Worm (Caenorhabditis elegans): ENCODE measurements around the gene lys-4.

ce11 chrIV:11578492-11578891 lies 44.5 kb downstream of the lys-4 start, which contains the start of gene rib-1:
- TF ChIP-seq tbx-37 (GFP tag; conservative IDR thresholded peaks at IDR 0.05) = no peak
- TF ChIP-seq ets-7 (tag; optimal IDR thresholded peaks at IDR 0.05) = no peak
- no peak for TF ChIP-seq flt-1 (GFP tag; IDR thresholded peaks at IDR 0.05)
- no peak for TF ChIP-seq hmg-4 (GFP tag; optimal IDR thresholded peaks at IDR 0.05)
- TF ChIP-seq ama-1 (optimal IDR thresholded peaks at IDR 0.05) = no peak
- no peak for TF ChIP-seq hnd-1 (tag; optimal IDR thresholded peaks at IDR 0.05)
- no peak for TF ChIP-seq tra-4 (tag; optimal IDR thresholded peaks at IDR 0.05)
- no peak for TF ChIP-seq hmbx-1 (tag; optimal IDR thresholded peaks at IDR 0.05)
- no peak for TF ChIP-seq aly-1 (tag; optimal IDR thresholded peaks at IDR 0.05)
- no peak for TF ChIP-seq tbx-11 (GFP tag; IDR thresholded peaks at IDR 0.05)
- TF ChIP-seq scrt-1 (GFP tag; IDR thresholded peaks at IDR 0.05) = no peak
- no peak for TF ChIP-seq ceh-13 (GFP tag; optimal IDR thresholded peaks at IDR 0.05)
- TF ChIP-seq ceh-36 (tag; optimal IDR thresholded peaks at IDR 0.05) = no peak
